Fruit fly (Drosophila melanogaster): ENCODE data around the gene PlexB.
A peak's percentile ranks its signal among the peaks of the same experiment; 100 is the strongest.

DNA sequence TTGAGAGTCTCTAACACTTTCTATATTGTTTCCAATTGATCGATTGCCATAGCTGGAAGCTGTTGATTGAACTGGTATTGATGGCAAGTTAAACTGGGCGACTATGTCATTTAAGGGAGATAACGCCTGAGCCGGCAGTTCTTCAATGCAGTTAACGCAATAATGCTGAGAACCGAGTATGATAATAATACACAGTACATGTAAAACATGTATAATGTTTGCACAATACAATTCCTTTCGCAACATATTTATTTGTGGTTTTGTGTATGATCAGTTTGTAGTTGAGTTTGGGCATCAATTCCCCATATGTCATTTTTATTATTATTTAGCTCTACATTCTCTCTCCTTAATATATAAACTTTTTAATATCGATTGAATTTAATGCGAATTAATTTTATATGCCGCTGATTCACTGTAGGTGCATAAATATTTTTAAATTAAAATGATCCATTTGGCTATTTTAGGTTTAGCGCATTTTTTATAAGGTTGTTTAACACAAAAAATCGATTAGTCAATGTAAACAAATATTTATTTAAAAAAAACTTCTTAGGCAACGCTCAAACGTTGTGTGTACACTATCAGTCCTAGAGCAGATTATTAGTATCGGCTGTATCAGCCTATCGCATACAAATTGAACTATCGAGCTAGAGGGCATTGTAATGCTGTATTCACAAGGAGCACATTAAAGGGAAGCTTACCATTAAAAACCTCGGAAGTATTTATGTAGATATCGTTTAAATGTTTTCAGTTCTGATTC is at the start of gene PlexB:
- TF ChIP-seq Hnf4 (GFP tag; optimal IDR thresholded peaks at IDR 0.05) (peak; percentile 31), ey (GFP tag; optimal IDR thresholded peaks at IDR 0.05) (no peak), br (GFP tag; optimal IDR thresholded peaks at IDR 0.05) (no peak), sv (GFP tag; optimal IDR thresholded peaks at IDR 0.05) (no peak), Dif (GFP tag; optimal IDR thresholded peaks at IDR 0.05; ENCODE audit: partially characterized antibody) (no peak), CG32264 (GFP tag; optimal IDR thresholded peaks at IDR 0.05) (no peak), psq (GFP tag; optimal IDR thresholded peaks at IDR 0.05) (no peak), Hr83 (GFP tag; optimal IDR thresholded peaks at IDR 0.05; ENCODE audit: poor library complexity, severe bottlenecking) (peak; percentile 29), lola (GFP tag; optimal IDR thresholded peaks at IDR 0.05) (no peak), pan (optimal IDR thresholded peaks at IDR 0.05) (no peak), jim (GFP tag; optimal IDR thresholded peaks at IDR 0.05) (no peak), Myc (optimal IDR thresholded peaks at IDR 0.05) (no peak)
